Worm (Caenorhabditis elegans): Measurements from ENCODE around the gene haao-1.

- TF ChIP-seq nfya-1 (tag; optimal IDR thresholded peaks at IDR 0.05; ENCODE audit: insufficient read depth): no peak
- no peak for TF ChIP-seq nhr-12 (tag; optimal IDR thresholded peaks at IDR 0.05)
- TF ChIP-seq fos-1 (tag; optimal IDR thresholded peaks at IDR 0.05): no peak
- no peak for TF ChIP-seq daf-12 (tag; optimal IDR thresholded peaks at IDR 0.05)
- no peak for TF ChIP-seq unc-62 (GFP tag; optimal IDR thresholded peaks at IDR 0.05)
Observed at ce11 chrV:9534621-9535020, 29.9 kb downstream of the haao-1 start, which contains the start of gene tag-329.
